Worm (Caenorhabditis elegans) whole organism, young adult: ENCODE data around the gene F42C5.9.

Experiments used
- F55B11.4 ChIP-seq: sonication (generic microtip); optimal IDR thresholded peaks from 2 replicates; lab custom pipeline; 2016; ENCODE audit warnings: missing compliant biosample characterization, missing genetic modification characterization, borderline replicate concordance; ENCODE audit not compliant: insufficient read depth
- F57A8.1 ChIP-seq: fragments of 200-800 bp; sonication (Bioruptor generic); optimal IDR thresholded peaks from 2 replicates; lab custom pipeline; 2018; ENCODE audit warnings: mild to moderate bottlenecking, missing genetic modification characterization, moderate library complexity, missing compliant biosample characterization
- bed-1 ChIP-seq: fragments of 200-800 bp; sonication (Bioruptor generic); IDR thresholded peaks from 2 replicates; pipeline ENCODE4 v1.3.6; 2022; ENCODE audit warnings: missing genetic modification reagents, missing genetic modification characterization, missing compliant biosample characterization
- ccch-3 ChIP-seq: fragments of 200-800 bp; sonication (Bioruptor generic); optimal IDR thresholded peaks from 2 replicates; lab custom pipeline; 2018; ENCODE audit warnings: mild to moderate bottlenecking, missing genetic modification characterization, missing compliant biosample characterization
- cebp-2 ChIP-seq: fragments of 200-800 bp; sonication (Bioruptor generic); IDR thresholded peaks from 2 replicates; pipeline ENCODE4 v1.3.6; 2022; ENCODE audit warnings: missing genetic modification characterization, missing compliant biosample characterization
- nhr-90 ChIP-seq: sonication (generic microtip); optimal IDR thresholded peaks from 2 replicates; lab custom pipeline; 2016; ENCODE audit warnings: missing genotype, mild to moderate bottlenecking, missing genetic modification characterization, missing compliant biosample characterization
- sptf-2 ChIP-seq: fragments of 200-800 bp; sonication (Bioruptor generic); optimal IDR thresholded peaks from 2 replicates; lab custom pipeline; 2018; ENCODE audit warnings: mild to moderate bottlenecking, missing genetic modification characterization, missing compliant biosample characterization

ce11 chrIV:7326613-7327149, 9.8 kb upstream of the F42C5.9 start, which contains the start of gene ifo-1:
- TF ChIP-seq F55B11.4 (tag; lab: Kevin White, UChicago) (no peak), sptf-2 (GFP tag; lab: Kevin White, UChicago) (no peak), ccch-3 (GFP tag; lab: Kevin White, UChicago) (no peak), nhr-90 (tag; lab: Kevin White, UChicago) (no peak), bed-1 (no peak), F57A8.1 (no peak), cebp-2 (GFP tag; lab: Robert Waterston, UW) (no peak)
